Comparison of ENCODE assay signal across 3 worm cellular contexts in the genomic region with DNA sequence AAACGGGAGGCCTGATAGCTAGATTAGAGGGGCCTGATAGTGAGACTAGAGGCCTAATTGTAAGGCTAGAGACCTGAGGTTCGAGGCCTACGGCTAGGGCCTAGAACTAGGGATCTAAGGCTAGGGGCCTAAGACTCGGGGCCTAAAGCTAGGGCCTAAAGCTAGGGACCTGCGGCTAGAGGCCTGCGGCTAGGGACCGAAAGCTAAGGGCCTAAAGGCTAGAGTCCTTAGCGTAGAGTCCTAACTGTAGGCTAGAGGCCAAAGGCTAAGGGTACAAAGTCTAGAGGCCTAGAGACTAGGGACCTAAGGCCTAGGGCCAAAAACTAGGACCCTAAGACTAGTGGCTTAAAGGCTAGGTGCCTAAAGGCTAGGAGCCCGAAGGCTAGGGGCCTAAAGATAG.
A peak's percentile ranks its signal among the peaks of the same experiment; 100 is the strongest.
TF ChIP-seq lines count a peak whose summit lies in the region.

No protein-coding gene starts in this region.

TF ChIP-seq in whole organism, L4 larva, 104 proteins besides CTCF, POLR2A, EP300 and RAD21:
- TF ChIP-seq tra-1 (GFP tag; IDR thresholded peaks at IDR 0.05; lab: Robert Waterston, UW) (0 out of 2 replicates have a peak, but pooled peaks have one; percentile 30), Y75B8A.6 (GFP tag; IDR thresholded peaks at IDR 0.05; lab: Robert Waterston, UW) (no peak), ces-1 (GFP tag; optimal IDR thresholded peaks at IDR 0.05; lab: Kevin White, UChicago) (no peak), dmd-8 (GFP tag; IDR thresholded peaks at IDR 0.05; lab: Robert Waterston, UW) (0 out of 2 replicates have a peak, but pooled peaks have one; percentile 58), saeg-2 (GFP tag; IDR thresholded peaks at IDR 0.05; lab: Robert Waterston, UW) (no peak)
TF ChIP-seq in whole organism, L4 larva: peak in this region for 2.

TF ChIP-seq in whole organism, late embryonic, 69 proteins besides CTCF, POLR2A, EP300 and RAD21:
- no peak for TF ChIP-seq pha-4 (tag; optimal IDR thresholded peaks at IDR 0.05; lab: Kevin White, UChicago)
- peak; percentile 62 for TF ChIP-seq elt-4 (tag; optimal IDR thresholded peaks at IDR 0.05; lab: Kevin White, UChicago)

TF ChIP-seq in whole organism, young adult, 124 proteins besides CTCF, POLR2A, EP300 and RAD21:
- TF ChIP-seq F52B5.7 (tag; optimal IDR thresholded peaks at IDR 0.05; lab: Kevin White, UChicago): no peak
- peak; percentile 27 for TF ChIP-seq fkh-3 (tag; optimal IDR thresholded peaks at IDR 0.05; lab: Kevin White, UChicago)
- TF ChIP-seq hrde-1 (tag; optimal IDR thresholded peaks at IDR 0.05; lab: Kevin White, UChicago; ENCODE audit: borderline replicate concordance): no peak
- no peak for TF ChIP-seq bed-2 (GFP tag; IDR thresholded peaks at IDR 0.05; lab: Robert Waterston, UW)
- no peak for TF ChIP-seq snpc-4 (GFP tag; optimal IDR thresholded peaks at IDR 0.05; lab: Kevin White, UChicago)
- no peak for TF ChIP-seq snpc-4 (tag; optimal IDR thresholded peaks at IDR 0.05; lab: Kevin White, UChicago)
- no peak for TF ChIP-seq dox-1 (GFP tag; IDR thresholded peaks at IDR 0.05; lab: Robert Waterston, UW)
- no peak for TF ChIP-seq tlf-1 (GFP tag; optimal IDR thresholded peaks at IDR 0.05; lab: Kevin White, UChicago)
- TF ChIP-seq dpff-1 (tag; optimal IDR thresholded peaks at IDR 0.05; lab: Kevin White, UChicago): no peak
- TF ChIP-seq aptf-3 (GFP tag; IDR thresholded peaks at IDR 0.05; lab: Robert Waterston, UW): no peak
- no peak for TF ChIP-seq T07F8.4 (tag; optimal IDR thresholded peaks at IDR 0.05; lab: Kevin White, UChicago)
- no peak for TF ChIP-seq ceh-91 (GFP tag; IDR thresholded peaks at IDR 0.05; lab: Robert Waterston, UW)
- TF ChIP-seq hlh-26 (GFP tag; conservative IDR thresholded peaks at IDR 0.05; lab: Robert Waterston, UW): no peak
- TF ChIP-seq attf-3 (GFP tag; conservative IDR thresholded peaks at IDR 0.05; lab: Robert Waterston, UW): no peak
- no peak for TF ChIP-seq rpc-1 (optimal IDR thresholded peaks at IDR 0.05; lab: Kevin White, UChicago)
- TF ChIP-seq rpc-1 (tag; optimal IDR thresholded peaks at IDR 0.05; lab: Kevin White, UChicago): no peak
- TF ChIP-seq sptf-2 (GFP tag; optimal IDR thresholded peaks at IDR 0.05; lab: Kevin White, UChicago): no peak
- no peak for TF ChIP-seq ama-1 (optimal IDR thresholded peaks at IDR 0.05; lab: Kevin White, UChicago)
- TF ChIP-seq ama-1 (GFP tag; optimal IDR thresholded peaks at IDR 0.05; lab: Kevin White, UChicago): no peak
- no peak for TF ChIP-seq nfya-1 (tag; optimal IDR thresholded peaks at IDR 0.05; lab: Kevin White, UChicago; ENCODE audit: borderline replicate concordance, insufficient read depth)
- 0 out of 2 replicates have a peak, but pooled peaks have one; percentile 21 for TF ChIP-seq hsf-1 (GFP tag; IDR thresholded peaks at IDR 0.05; lab: Robert Waterston, UW)
- no peak for TF ChIP-seq B0035.1 (tag; optimal IDR thresholded peaks at IDR 0.05; lab: Kevin White, UChicago)
- TF ChIP-seq lin-35 (GFP tag; optimal IDR thresholded peaks at IDR 0.05; lab: Kevin White, UChicago): no peak
- 0 out of 2 replicates have a peak, but pooled peaks have one; percentile 54 for TF ChIP-seq egl-44 (GFP tag; IDR thresholded peaks at IDR 0.05; lab: Robert Waterston, UW)
